Worm (Caenorhabditis elegans): ENCODE results near the gene exos-8.
"Not testable (repeated sequence)": the region's sequence is repeated elsewhere in the genome, so short reads cannot be mapped to it uniquely, and the experiment has no call there.

Gene exos-8

DNA sequence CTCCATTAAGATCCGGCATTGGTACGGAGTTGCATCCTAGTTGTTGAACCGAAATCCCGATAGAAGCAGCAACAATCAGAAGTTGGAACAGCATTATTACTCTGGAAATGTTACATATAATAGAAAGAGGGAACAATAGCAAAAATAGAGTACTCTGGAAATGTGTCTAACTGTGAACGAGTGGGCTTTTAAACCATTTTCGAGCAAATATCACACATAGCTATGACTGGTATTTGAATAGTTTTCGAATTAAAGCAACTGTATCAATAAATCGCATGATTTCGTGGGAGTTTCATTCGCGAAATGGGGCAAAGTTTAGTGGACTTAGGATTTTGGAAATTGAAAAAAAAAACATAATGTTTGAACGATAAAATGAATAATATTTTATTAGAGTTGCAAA, 7.9 kb downstream of the exos-8 start, which contains the start of gene F41G3.10:
TSS of gene F41G3.10 (minus strand) at position 101 of the 400 bp plus-strand sequence.
- TF ChIP-seq him-1 (tag; optimal IDR thresholded peaks at IDR 0.05) (no peak), dao-5 (tag; optimal IDR thresholded peaks at IDR 0.05) (no peak), W03F9.2 (tag; optimal IDR thresholded peaks at IDR 0.05) (no peak)

DNA sequence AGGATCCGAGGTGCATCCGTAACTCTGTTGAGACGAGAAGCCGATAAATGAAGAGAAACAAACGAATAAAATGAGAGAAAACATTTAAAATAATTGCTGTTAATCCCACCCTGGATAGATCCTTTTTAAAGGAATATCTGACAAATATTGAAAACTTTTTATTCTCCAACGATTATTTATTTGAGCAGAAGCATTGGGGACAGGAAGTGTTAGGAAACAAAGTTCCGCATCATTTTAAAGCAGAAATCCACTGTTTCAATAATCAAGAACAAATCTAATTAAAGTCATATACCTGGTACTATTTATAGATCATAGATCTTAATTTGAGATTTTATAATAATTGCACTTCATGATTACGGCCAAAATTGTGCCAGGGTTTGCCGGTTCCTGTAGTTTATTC, 9.4 kb downstream of the exos-8 start, which contains the start of gene F41G3.20:
TSS of gene F41G3.20 (minus strand) at position 101 of the 400 bp plus-strand sequence.
- no peak for TF ChIP-seq him-1 (tag; optimal IDR thresholded peaks at IDR 0.05)
- no peak for TF ChIP-seq W03F9.2 (tag; optimal IDR thresholded peaks at IDR 0.05)
- TF ChIP-seq dao-5 (tag; optimal IDR thresholded peaks at IDR 0.05), result no peak

DNA sequence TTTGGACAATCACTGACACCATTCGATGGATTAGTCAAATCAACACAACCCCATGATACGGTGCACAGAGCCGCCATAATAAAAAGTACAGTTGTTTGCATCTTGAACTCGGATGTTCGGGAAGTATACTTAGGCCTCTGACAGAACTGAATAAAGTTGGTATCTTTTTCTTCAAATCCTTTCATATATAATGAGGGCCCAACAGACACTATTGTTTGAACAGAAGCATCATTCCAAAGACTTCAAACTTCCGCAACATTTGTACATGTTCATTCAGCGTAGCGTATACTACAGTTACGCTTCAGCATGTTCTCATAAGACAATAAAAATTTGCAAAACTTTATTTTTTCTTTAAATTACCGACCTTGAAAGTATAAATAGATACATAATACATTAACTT, 10.5 kb downstream of the exos-8 start, which contains the start of gene F41G3.19:
TSS of gene F41G3.19 (minus strand) at position 101 of the 400 bp plus-strand sequence.
- TF ChIP-seq W03F9.2 (tag; optimal IDR thresholded peaks at IDR 0.05) (no peak), dao-5 (tag; optimal IDR thresholded peaks at IDR 0.05) (no peak), him-1 (tag; optimal IDR thresholded peaks at IDR 0.05) (no peak)

DNA sequence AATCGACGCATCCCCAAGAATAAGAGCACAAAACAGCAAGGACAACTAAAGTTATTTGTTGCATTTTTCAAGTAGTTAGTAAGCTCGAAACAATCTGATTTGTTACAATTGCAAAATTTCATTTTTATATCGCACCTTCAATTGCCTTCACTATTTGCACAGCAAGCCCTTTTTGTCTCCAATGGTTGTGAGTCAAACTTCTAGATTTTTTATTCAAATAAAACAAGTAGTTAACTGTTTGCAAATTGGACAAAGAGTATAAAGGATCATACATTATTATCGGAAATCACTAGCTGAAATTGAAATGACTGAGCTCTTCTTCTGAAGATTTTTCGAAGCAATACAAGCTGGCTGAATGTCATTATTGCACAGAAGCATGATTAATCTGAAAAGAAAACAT, 11.4 kb downstream of the exos-8 start, which contains the start of gene F41G3.21:
TSS of gene F41G3.21 (minus strand) at position 101 of the 400 bp plus-strand sequence.
- TF ChIP-seq W03F9.2 (tag; optimal IDR thresholded peaks at IDR 0.05) (no peak), him-1 (tag; optimal IDR thresholded peaks at IDR 0.05) (no peak), dao-5 (tag; optimal IDR thresholded peaks at IDR 0.05) (no peak)

DNA sequence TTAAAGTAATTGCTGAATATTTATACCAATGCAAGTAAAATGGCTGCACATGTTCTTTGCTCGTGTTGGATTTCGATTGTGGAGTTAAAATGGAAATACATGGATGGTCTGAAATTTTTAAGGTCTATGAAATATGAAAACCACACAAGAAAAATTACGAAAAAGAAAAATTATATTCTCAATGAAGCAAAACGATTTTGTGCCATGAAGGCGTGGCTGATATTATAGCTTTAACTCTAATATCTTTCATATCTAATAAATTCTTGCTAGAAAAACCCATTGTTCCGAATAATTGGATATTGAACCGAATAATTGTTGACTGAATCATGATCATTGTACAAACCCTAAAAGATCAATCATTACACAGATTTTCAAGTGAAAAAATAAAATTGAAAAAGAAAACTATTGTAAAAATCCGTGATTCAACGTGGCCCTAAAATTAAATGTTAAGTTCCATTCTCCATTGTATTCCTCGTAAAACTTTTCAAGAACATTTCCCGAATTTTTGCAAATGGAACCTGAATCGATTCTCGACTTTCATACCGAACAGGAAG, 13.3 kb downstream of the exos-8 start, which contains the start of the genes srx-95 and fis-1:
TSS of gene srx-95 (minus strand) at position 101 of the 554 bp plus-strand sequence.
TSS of gene fis-1 (plus strand) at position 504 of the 554 bp plus-strand sequence.
- TF ChIP-seq him-1 (tag; optimal IDR thresholded peaks at IDR 0.05) (no peak), W03F9.2 (tag; optimal IDR thresholded peaks at IDR 0.05) (no peak), dao-5 (tag; optimal IDR thresholded peaks at IDR 0.05) (no peak)

DNA sequence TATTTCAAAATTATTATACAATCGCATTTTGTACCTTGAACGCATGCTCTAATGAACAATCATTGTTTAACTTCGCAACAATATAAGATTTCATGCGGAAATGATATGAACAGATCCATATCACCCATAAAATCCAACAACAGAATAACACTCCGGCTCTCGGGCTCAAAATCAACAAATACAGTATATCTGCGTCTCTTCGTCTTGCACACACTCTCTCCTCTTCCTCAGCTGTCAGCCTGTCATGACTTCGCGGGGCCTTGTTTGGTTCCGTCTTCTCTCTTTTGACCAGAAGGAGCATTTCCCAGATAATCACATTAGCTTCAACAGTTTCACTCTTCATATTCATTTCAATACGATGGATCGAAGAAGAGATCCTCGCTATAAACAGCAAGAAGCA, 14.7 kb downstream of the exos-8 start, which contains the start of gene F41G3.3:
TSS of gene F41G3.3 (plus strand) at position 301 of the 400 bp plus-strand sequence.
- TF ChIP-seq W03F9.2 (tag; optimal IDR thresholded peaks at IDR 0.05) (no peak), dao-5 (tag; optimal IDR thresholded peaks at IDR 0.05) (no peak), him-1 (tag; optimal IDR thresholded peaks at IDR 0.05) (no peak)

DNA sequence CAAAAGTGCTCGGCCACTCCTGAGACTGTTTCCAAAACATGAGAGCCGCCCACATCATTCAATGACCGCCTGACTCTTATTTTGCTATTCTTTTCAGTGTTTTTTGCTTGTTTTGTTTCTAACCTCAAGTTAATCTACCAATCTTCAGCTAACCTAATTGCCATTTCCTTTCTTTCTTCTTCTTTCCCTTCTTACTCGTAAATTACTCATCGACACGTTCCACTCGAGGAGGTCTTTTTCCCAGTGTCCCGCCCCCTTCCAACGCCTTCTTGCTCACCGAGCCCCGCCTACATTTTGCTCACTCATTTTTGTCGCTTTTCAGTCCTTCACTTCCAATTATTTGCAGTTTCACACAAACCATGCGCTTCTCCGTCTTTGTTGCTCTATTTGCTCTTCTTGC, 23.2 kb downstream of the exos-8 start, which contains the start of gene nlp-50:
TSS of gene nlp-50 (plus strand) at position 301 of the 400 bp plus-strand sequence.
- TF ChIP-seq W03F9.2 (tag; optimal IDR thresholded peaks at IDR 0.05), result no peak
- no peak for TF ChIP-seq him-1 (tag; optimal IDR thresholded peaks at IDR 0.05)
- TF ChIP-seq dao-5 (tag; optimal IDR thresholded peaks at IDR 0.05), result no peak

DNA sequence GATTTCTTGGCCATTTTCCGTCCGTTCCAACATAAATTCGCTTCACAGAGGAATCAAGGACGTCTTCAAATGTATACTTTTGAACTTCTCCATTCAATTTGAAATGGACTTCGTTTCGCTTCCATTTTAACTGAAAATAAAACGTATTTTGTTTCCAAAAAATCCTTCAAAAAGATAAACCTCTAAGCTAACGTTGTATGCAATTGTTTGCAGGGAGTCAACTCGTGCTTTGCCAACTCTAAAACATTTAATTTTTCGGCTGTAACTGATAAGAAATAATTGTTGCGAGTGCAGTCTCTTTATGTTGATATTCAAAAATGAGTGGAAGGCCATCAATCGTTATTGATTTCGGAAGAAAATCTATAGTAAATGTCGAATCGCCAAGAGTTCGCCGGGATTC, 26.5 kb downstream of the exos-8 start, which contains the start of gene F41G3.18:
TSS of gene F41G3.18 (plus strand) at position 301 of the 400 bp plus-strand sequence.
- TF ChIP-seq W03F9.2 (tag; optimal IDR thresholded peaks at IDR 0.05) (no peak), dao-5 (tag; optimal IDR thresholded peaks at IDR 0.05) (no peak), him-1 (tag; optimal IDR thresholded peaks at IDR 0.05) (no peak)

DNA sequence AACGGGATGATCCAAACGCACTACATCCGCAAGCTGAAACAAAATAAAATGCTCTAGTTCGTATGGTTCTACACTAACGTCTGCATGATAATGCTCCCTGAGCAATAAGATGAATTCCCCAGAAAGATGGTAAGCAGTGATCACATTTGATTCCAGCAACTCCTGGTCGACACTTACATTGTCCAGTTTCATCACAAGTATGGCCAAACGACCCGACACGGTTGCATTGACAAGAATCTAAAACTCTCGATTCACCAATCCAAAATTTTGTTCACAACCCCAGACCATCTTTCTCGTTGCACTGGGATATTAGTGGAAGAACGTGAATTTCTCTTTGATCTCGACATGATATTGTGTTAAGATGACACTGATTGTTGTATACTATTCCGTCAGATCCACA, 28.5 kb downstream of the exos-8 start:
- TF ChIP-seq W03F9.2 (tag; optimal IDR thresholded peaks at IDR 0.05) (no peak), dao-5 (tag; optimal IDR thresholded peaks at IDR 0.05) (no peak), him-1 (tag; optimal IDR thresholded peaks at IDR 0.05) (no peak)

DNA sequence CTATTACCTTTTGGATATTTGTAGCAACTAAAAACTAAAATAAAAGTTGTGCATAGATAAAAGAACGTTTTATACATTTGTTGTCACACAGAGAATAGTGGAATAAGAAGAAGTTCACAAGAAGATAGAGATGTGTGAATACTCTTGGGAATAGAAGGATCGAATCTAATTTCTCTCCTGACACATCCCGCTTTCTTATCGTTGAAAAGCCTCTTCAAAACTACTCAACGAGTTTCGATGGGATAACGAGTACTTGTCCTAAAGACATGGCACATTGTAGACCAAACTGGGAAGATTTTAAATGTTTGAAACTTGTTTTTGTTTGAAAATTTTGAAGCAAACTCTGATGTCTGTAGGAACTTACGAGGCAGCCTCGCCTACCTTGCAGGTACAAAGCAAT, 31.0 kb downstream of the exos-8 start:
- TF ChIP-seq him-1 (tag; optimal IDR thresholded peaks at IDR 0.05), result no peak
- TF ChIP-seq W03F9.2 (tag; optimal IDR thresholded peaks at IDR 0.05), result no peak
- TF ChIP-seq dao-5 (tag; optimal IDR thresholded peaks at IDR 0.05), result no peak

DNA sequence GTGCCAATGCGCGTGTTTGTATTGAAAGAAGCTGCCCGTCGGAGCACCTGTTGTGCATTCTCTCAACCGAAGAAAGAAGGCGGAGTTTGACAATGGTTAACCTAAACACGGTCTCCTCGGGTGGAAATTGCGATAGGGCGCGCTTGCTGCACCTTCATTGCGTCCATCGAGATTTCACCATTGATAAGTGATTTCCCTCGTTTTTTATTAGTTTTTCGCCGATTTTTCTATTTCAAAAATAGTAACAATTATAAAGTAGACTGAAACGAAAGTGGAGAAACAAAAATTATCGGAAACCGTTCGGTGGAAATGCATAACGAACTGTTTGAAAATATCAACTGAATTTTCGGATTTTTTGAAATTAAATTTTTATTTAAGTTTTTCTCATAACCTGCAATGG, 33.6 kb downstream of the exos-8 start, which contains the start of gene agr-1:
TSS of gene agr-1 (minus strand) at position 101 of the 400 bp plus-strand sequence.
- TF ChIP-seq him-1, dao-5, W03F9.2 (tag; optimal IDR thresholded peaks at IDR 0.05): not testable (repeated sequence)

DNA sequence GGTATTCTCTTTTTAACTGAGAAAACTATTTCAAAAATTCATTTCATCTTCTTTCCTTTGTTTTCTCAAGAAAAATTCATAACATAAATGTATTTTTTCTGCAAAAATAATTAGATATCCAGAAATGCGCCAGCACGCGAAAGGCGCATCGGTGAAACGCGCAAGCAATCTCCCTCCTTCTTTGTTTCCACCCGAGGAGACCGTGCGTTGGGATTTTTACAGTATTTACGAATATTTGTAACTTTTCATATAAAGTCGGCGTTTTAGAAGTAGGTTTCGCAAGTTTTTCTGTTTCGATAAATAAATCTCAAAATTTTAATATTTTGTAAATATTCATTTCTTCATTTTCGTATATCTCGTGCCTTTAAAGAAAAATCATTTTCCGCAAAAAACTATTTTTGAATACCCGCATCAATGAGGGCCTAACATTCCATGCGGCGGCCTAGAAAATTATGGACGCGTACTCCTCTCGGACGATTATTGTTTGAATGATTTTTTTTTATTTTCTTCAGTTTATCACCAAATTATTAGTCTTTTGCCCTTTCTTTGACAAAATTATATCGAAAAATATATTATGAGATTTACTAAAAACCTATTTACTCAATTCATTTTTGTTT, 35.0 kb downstream of the exos-8 start, which contains the start of gene ssup-72:
TSS of gene ssup-72 (plus strand) at position 181 of the 617 bp plus-strand sequence.
- TF ChIP-seq dao-5 (tag; optimal IDR thresholded peaks at IDR 0.05) (no peak), him-1 (tag; optimal IDR thresholded peaks at IDR 0.05) (peak; percentile 33), W03F9.2 (tag; optimal IDR thresholded peaks at IDR 0.05) (peak; percentile 75)

DNA sequence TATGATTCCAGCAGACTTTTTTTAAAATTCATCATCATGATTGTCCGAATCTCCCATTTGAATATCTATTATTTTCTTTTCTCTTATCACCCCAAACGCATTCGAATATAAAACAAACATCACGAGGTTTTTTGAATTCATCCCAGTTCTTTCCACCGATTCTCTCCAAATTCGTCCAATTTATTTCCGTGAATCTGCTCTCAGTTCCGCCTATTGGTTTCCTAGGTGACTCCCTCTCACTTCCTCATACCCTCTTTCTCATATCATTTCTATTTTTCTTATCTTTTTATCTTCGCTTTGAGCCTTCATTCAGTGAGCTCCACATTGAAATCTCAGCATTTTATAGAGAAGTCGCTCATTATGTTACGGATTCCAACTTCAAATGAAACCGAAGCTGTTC, 37.6 kb downstream of the exos-8 start, which contains the start of gene T13C2.7:
TSS of gene T13C2.7 (plus strand) at position 301 of the 400 bp plus-strand sequence.
- no peak for TF ChIP-seq W03F9.2 (tag; optimal IDR thresholded peaks at IDR 0.05)
- no peak for TF ChIP-seq dao-5 (tag; optimal IDR thresholded peaks at IDR 0.05)
- no peak for TF ChIP-seq him-1 (tag; optimal IDR thresholded peaks at IDR 0.05)

DNA sequence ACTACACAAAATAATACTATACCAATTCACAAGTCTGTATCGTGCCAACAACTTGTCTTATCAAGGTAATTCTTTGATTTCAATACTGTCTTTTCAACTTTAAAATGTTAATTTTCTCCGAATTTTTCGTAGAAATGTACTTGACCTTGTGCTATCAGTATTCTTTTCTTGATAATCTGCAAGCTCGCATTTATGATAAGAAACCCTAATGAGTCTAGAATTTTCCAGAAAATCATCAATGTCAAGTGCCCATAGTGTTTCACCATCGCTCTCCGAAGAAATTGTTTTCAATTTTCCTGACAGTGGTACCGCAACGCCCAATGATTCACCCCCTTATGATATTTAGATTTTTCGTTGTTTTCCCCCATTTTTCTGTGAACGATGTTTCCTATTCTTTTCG, 39.7 kb downstream of the exos-8 start:
- TF ChIP-seq dao-5 (tag; optimal IDR thresholded peaks at IDR 0.05) (no peak), him-1 (tag; optimal IDR thresholded peaks at IDR 0.05) (no peak), W03F9.2 (tag; optimal IDR thresholded peaks at IDR 0.05) (no peak)
